Worm (Caenorhabditis elegans): Measurements from ENCODE around the gene F59A6.13.

Gene F59A6.13

DNA sequence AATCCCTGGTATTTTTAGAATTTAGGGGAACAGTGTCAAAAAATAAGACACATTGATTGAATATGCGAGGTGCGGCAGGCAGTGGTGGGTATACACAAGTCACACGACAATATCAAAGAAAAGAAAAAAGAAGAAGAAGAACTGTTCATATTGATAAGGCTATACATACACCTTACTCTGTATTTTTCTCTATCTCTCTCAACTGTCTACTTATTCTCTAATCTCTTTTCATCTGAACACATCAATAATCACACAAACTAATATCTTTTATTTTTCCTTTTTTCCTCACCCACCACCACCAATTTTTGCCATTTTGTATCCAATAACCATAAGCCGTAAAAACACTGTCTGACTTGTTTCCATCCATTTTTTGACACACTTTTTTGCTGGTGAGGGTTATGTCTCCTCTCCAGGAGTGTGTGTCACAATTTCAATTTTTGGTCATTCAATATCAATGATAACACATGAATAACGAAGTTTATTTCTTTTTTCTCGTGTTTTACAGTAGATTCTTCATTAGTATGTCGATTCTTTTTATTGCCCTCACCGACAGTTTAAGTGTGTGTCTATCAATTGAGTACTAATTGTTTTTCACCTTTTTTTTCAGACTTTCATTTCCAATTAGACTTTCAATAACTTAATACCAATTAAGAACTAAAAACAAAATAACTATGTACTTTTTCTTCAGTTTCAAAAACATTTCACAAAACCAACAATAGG is 3.1 kb upstream of the F59A6.13 start (continued):
- TF ChIP-seq cebp-1 (GFP tag; IDR thresholded peaks at IDR 0.05): no peak
- TF ChIP-seq cebp-1 (tag; optimal IDR thresholded peaks at IDR 0.05): peak; percentile 36
- TF ChIP-seq madf-3 (GFP tag; IDR thresholded peaks at IDR 0.05): no peak
- peak; percentile 60 for TF ChIP-seq dox-1 (GFP tag; IDR thresholded peaks at IDR 0.05)
- TF ChIP-seq aptf-3 (GFP tag; IDR thresholded peaks at IDR 0.05): no peak
- TF ChIP-seq lin-54 (GFP tag; optimal IDR thresholded peaks at IDR 0.05): no peak
- peak; percentile 18 for TF ChIP-seq atf-7 (tag; optimal IDR thresholded peaks at IDR 0.05)
- TF ChIP-seq ccch-3 (GFP tag; optimal IDR thresholded peaks at IDR 0.05): no peak
- TF ChIP-seq madf-10 (tag; optimal IDR thresholded peaks at IDR 0.05): peak; percentile 17
- no peak for TF ChIP-seq ztf-22 (GFP tag; optimal IDR thresholded peaks at IDR 0.05)
- TF ChIP-seq akir-1 (GFP tag; optimal IDR thresholded peaks at IDR 0.05): no peak
- TF ChIP-seq attf-5 (GFP tag; optimal IDR thresholded peaks at IDR 0.05): peak; percentile 38
- TF ChIP-seq tbp1 (GFP tag; optimal IDR thresholded peaks at IDR 0.05): peak; percentile 13

DNA sequence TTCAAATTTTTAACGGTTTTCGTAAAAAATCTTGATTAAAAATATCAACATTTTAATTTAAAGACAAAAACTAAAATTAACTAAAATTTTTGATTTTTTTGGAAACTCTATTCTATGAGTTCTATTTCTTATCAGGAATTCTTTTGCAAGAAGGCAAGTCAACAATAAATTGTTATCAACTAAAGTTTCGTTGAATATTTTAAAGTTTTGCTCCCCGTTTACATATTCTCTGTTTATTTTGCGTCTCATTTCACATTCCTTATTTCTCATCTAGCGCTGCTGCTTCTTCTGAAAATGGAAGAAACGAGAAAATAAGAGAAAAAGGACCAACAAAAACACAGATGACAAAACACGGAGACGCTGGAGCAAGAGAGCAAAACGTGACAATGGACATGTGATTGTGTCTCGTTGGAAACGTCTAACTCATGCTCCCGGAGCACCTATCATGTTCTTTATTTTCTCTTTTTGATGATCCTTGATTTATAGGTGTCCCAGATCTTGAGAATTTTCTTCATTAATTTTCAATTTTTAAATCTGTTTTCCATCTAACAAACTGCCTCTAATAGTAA is 2.0 kb upstream of the F59A6.13 start:
- TF ChIP-seq K12H6.12 (tag; optimal IDR thresholded peaks at IDR 0.05) (no peak), let-526 (GFP tag; IDR thresholded peaks at IDR 0.05) (0 out of 2 replicates have a peak, but pooled peaks have one; percentile 23), nfyb-1 (GFP tag; IDR thresholded peaks at IDR 0.05) (no peak), Y95B8A.8 (GFP tag; IDR thresholded peaks at IDR 0.05) (no peak), nhr-80 (tag; optimal IDR thresholded peaks at IDR 0.05) (peak; percentile 12)

DNA sequence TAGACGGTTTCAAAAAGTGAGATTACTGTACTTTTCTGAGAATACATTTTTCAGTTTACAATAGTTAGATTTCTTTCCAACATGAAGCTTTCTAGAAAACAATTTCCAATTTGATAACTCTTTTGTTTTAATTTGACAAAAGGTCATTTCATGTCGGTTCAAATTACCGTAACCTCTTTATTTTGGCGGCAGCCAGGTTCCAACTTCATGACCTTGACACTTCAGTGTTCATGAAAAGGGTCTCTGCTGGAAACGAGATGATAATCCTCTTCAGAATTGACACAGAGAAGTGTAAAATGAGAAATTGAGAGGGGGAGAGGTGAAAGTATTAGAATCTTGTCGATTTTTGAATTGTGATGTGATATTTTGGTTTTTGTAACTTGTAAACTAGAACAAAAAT is 1.1 kb upstream of the F59A6.13 start:
- TF ChIP-seq nhr-90 (tag; optimal IDR thresholded peaks at IDR 0.05): no peak
- TF ChIP-seq T26A5.8 (tag; optimal IDR thresholded peaks at IDR 0.05): no peak

DNA sequence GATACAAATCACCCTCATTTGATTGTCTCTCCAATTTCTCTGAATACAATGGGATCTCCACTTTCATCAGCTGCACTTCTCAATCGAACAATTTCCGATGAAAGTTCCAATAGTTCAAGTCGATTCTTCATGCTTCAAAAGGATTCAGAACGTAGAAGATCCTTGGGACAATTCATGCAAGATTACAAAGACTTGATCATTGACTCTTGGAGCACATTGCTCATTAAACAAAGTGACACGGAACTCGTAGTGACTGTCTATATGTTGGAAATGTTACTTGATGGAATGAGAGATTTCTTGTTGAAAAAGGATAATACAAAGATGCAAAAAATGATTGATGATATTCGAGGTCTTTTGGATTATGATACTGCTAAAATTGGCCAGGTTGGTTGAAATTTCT is 5.3 kb downstream of the F59A6.13 start:
- no peak for TF ChIP-seq ztf-3 (GFP tag; optimal IDR thresholded peaks at IDR 0.05)
- TF ChIP-seq snpc-3.4 (tag; optimal IDR thresholded peaks at IDR 0.05): no peak
- TF ChIP-seq ekl-4 (GFP tag; IDR thresholded peaks at IDR 0.05): no peak
- no peak for TF ChIP-seq nhr-90 (tag; optimal IDR thresholded peaks at IDR 0.05)
- no peak for TF ChIP-seq die-1 (tag; optimal IDR thresholded peaks at IDR 0.05)
- TF ChIP-seq ztf-22 (GFP tag; optimal IDR thresholded peaks at IDR 0.05): no peak
- TF ChIP-seq F23B12.7 (tag; optimal IDR thresholded peaks at IDR 0.05; ENCODE audit: insufficient read depth): no peak
- TF ChIP-seq madf-10 (tag; optimal IDR thresholded peaks at IDR 0.05): no peak
- no peak for TF ChIP-seq F37B4.10 (GFP tag; IDR thresholded peaks at IDR 0.05)
- TF ChIP-seq Y95B8A.8 (GFP tag; IDR thresholded peaks at IDR 0.05): no peak
- no peak for TF ChIP-seq mel-28 (tag; optimal IDR thresholded peaks at IDR 0.05; ENCODE audit: borderline replicate concordance)

DNA sequence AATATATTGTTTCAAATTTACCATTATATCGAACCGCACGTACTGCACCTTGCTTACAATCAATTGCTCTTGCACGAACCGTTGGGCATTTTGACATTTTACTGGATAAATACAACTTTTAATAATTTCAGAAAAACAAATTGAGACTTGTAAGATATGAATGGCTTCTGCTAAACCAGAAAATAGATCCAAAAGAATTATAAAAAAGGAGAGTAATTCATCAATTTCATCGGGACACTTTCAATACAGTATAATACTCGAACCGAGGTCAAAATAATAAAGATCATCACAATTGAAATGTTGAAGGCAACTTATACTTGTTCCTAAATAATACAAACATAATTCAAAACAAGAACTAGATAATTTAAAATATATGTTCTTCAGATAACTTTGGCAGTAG is 9.0 kb downstream of the F59A6.13 start, which contains the start of gene wdr-83:
wdr-83 (minus strand) TSS at position 101 of the 400 bp plus-strand sequence.
- TF ChIP-seq nhr-179 (tag; optimal IDR thresholded peaks at IDR 0.05): no peak
- TF ChIP-seq lin-35 (GFP tag; optimal IDR thresholded peaks at IDR 0.05): no peak
- no peak for TF ChIP-seq dpl-1 (GFP tag; optimal IDR thresholded peaks at IDR 0.05)
